Worm (Caenorhabditis elegans) whole organism, young adult: Measurements from ENCODE around the gene col-38.

ENCODE experiments used
- B0261.1 ChIP-seq: sonication (generic microtip); optimal IDR thresholded peaks from 2 replicates; lab custom pipeline; 2016; ENCODE audit warnings: mild to moderate bottlenecking, missing genetic modification characterization, moderate library complexity, missing compliant biosample characterization
- B0336.3 ChIP-seq: fragments of 200-800 bp; sonication (Bioruptor generic); IDR thresholded peaks from 2 replicates; pipeline ENCODE4 v1.3.6; 2022; ENCODE audit warnings: missing genetic modification characterization, missing compliant biosample characterization
- C17E4.6 ChIP-seq: fragments of 200-800 bp; sonication (Bioruptor generic); IDR thresholded peaks from 2 replicates; pipeline ENCODE4 v1.3.6; 2022; ENCODE audit warnings: missing genetic modification reagents, missing genetic modification characterization, missing compliant biosample characterization
- F10E7.11 ChIP-seq: sonication (generic microtip); optimal IDR thresholded peaks from 2 replicates; lab custom pipeline; 2017; ENCODE audit warnings: mild to moderate bottlenecking, missing genetic modification characterization, moderate library complexity, missing compliant biosample characterization
- F33H1.4 ChIP-seq: fragments of 200-800 bp; sonication (Bioruptor generic); IDR thresholded peaks from 2 replicates; pipeline ENCODE4 v1.3.6; 2022; ENCODE audit warnings: missing genetic modification reagents, missing genetic modification characterization, missing compliant biosample characterization
- F39B2.1 ChIP-seq: fragments of 200-800 bp; sonication (Bioruptor generic); IDR thresholded peaks from 2 replicates; pipeline ENCODE4 v1.3.6; 2022; ENCODE audit warnings: missing genetic modification reagents, missing genetic modification characterization, missing compliant biosample characterization
- Y53G8AR.9 ChIP-seq: fragments of 200-800 bp; sonication (Bioruptor generic); conservative IDR thresholded peaks from 2 replicates; pipeline ENCODE4 v1.3.6; 2022; ENCODE audit warnings: missing genetic modification reagents, missing genetic modification characterization, missing compliant biosample characterization
- Y79H2A.3 ChIP-seq: fragments of 200-800 bp; sonication (Bioruptor generic); conservative IDR thresholded peaks from 2 replicates; pipeline ENCODE4 v1.3.6; 2022; ENCODE audit warnings: missing genetic modification reagents, missing genetic modification characterization, missing compliant biosample characterization
- atf-7 ChIP-seq: sonication (generic microtip); optimal IDR thresholded peaks from 2 replicates; lab custom pipeline; 2017; ENCODE audit warnings: mild to moderate bottlenecking, missing genetic modification characterization, missing compliant biosample characterization
- attf-3 ChIP-seq: fragments of 200-800 bp; sonication (Bioruptor generic); conservative IDR thresholded peaks from 2 replicates; pipeline ENCODE4 v1.3.6; 2022; ENCODE audit warnings: missing genetic modification reagents, missing genetic modification characterization, missing compliant biosample characterization
- attf-6 ChIP-seq: fragments of 200-800 bp; sonication (Bioruptor generic); IDR thresholded peaks from 2 replicates; pipeline ENCODE4 v1.3.6; 2022; ENCODE audit warnings: missing genetic modification reagents, missing genetic modification characterization, missing compliant biosample characterization
- ceh-100 ChIP-seq: fragments of 200-800 bp; sonication (Bioruptor generic); IDR thresholded peaks from 2 replicates; pipeline ENCODE4 v1.3.6; 2022; ENCODE audit warnings: missing genetic modification reagents, missing genetic modification characterization, missing compliant biosample characterization
- ceh-79 ChIP-seq: sonication (generic microtip); optimal IDR thresholded peaks from 2 replicates; lab custom pipeline; 2017; ENCODE audit warnings: mild to moderate bottlenecking, missing genetic modification characterization, missing compliant biosample characterization
- ceh-91 ChIP-seq: fragments of 200-800 bp; sonication (Bioruptor generic); IDR thresholded peaks from 2 replicates; pipeline ENCODE4 v1.3.6; 2022; ENCODE audit warnings: missing genetic modification reagents, missing genetic modification characterization, missing compliant biosample characterization
- die-1 ChIP-seq: sonication (generic microtip); optimal IDR thresholded peaks from 2 replicates; lab custom pipeline; 2016; ENCODE audit warnings: missing genotype, mild to moderate bottlenecking, missing genetic modification characterization, missing compliant biosample characterization
- dox-1 ChIP-seq: fragments of 200-800 bp; sonication (Bioruptor generic); IDR thresholded peaks from 2 replicates; pipeline ENCODE4 v1.3.6; 2022; ENCODE audit warnings: missing genetic modification reagents, missing genetic modification characterization, missing compliant biosample characterization
- ekl-4 ChIP-seq: fragments of 200-800 bp; sonication (Bioruptor generic); IDR thresholded peaks from 2 replicates; pipeline ENCODE4 v1.3.6; 2022; ENCODE audit warnings: missing genetic modification reagents, missing genetic modification characterization, missing compliant biosample characterization
- him-1 ChIP-seq: sonication (generic microtip); optimal IDR thresholded peaks from 2 replicates; lab custom pipeline; 2016; ENCODE audit warnings: missing genotype, missing genetic modification reagents, missing genetic modification characterization, missing compliant biosample characterization
- lin-40 ChIP-seq: sonication (generic microtip); optimal IDR thresholded peaks from 2 replicates; lab custom pipeline; 2016; ENCODE audit warnings: missing genetic modification characterization, mild to moderate bottlenecking, missing compliant biosample characterization, missing genotype, missing genetic modification reagents
- lin-54 ChIP-seq: fragments of 200-800 bp; sonication (Bioruptor generic); optimal IDR thresholded peaks from 2 replicates; lab custom pipeline; 2018; ENCODE audit warnings: mild to moderate bottlenecking, missing genetic modification characterization, missing compliant biosample characterization
- lsl-1 ChIP-seq: fragments of 200-800 bp; sonication (Bioruptor generic); optimal IDR thresholded peaks from 2 replicates; lab custom pipeline; 2018; ENCODE audit warnings: mild to moderate bottlenecking, missing genetic modification characterization, moderate library complexity, missing compliant biosample characterization
- madf-3 ChIP-seq: fragments of 200-800 bp; sonication (Bioruptor generic); IDR thresholded peaks from 2 replicates; pipeline ENCODE4 v1.3.6; 2022; ENCODE audit warnings: missing genetic modification reagents, missing genetic modification characterization, missing compliant biosample characterization
- madf-6 ChIP-seq: fragments of 200-800 bp; sonication (Bioruptor generic); IDR thresholded peaks from 2 replicates; pipeline ENCODE4 v1.3.6; 2022; ENCODE audit warnings: missing genetic modification reagents, missing genetic modification characterization, missing compliant biosample characterization
- nhr-179 ChIP-seq: sonication (generic microtip); optimal IDR thresholded peaks from 2 replicates; lab custom pipeline; 2016; ENCODE audit warnings: mild to moderate bottlenecking, missing genetic modification characterization, missing compliant biosample characterization
- nhr-27 ChIP-seq: fragments of 200-800 bp; sonication (Bioruptor generic); optimal IDR thresholded peaks from 2 replicates; lab custom pipeline; 2018; ENCODE audit warnings: mild to moderate bottlenecking, missing genetic modification characterization, moderate library complexity, missing compliant biosample characterization
- nhr-90 ChIP-seq: sonication (generic microtip); optimal IDR thresholded peaks from 2 replicates; lab custom pipeline; 2016; ENCODE audit warnings: missing genotype, mild to moderate bottlenecking, missing genetic modification characterization, missing compliant biosample characterization
- snpc-1.1 ChIP-seq: sonication (generic microtip); optimal IDR thresholded peaks from 2 replicates; lab custom pipeline; 2017; ENCODE audit warnings: missing genetic modification characterization, mild to moderate bottlenecking, missing compliant biosample characterization, antibody characterized with exemption, moderate library complexity, missing genotype, missing genetic modification reagents; ENCODE audit not compliant: insufficient read depth
- snpc-4 ChIP-seq, 5 experiments: fragments of 150-350 bp in 1 of 5; sonication (generic microtip) in 4 of 5; optimal IDR thresholded peaks; 2 replicates each; lab custom pipeline; 2014 to 2018; ENCODE audit warnings: missing genetic modification characterization in 5 of 5, missing biosample characterization in 3 of 5, antibody characterized with exemption in 2 of 5, mild to moderate bottlenecking in 2 of 5, missing compliant biosample characterization in 2 of 5, missing genotype in 2 of 5, moderate library complexity in 2 of 5, missing genetic modification reagents in 1 of 5
- tbx-9 ChIP-seq: sonication (generic microtip); optimal IDR thresholded peaks from 2 replicates; lab custom pipeline; 2016; ENCODE audit warnings: borderline replicate concordance, missing genetic modification characterization, inconsistent platforms, missing compliant biosample characterization
- unc-130 ChIP-seq: sonication (generic microtip); optimal IDR thresholded peaks from 2 replicates; lab custom pipeline; 2016; ENCODE audit warnings: missing genetic modification reagents, missing genetic modification characterization, missing compliant biosample characterization
- zfh-2 ChIP-seq: fragments of 200-800 bp; sonication (Bioruptor generic); conservative IDR thresholded peaks from 2 replicates; pipeline ENCODE4 v1.3.6; 2022; ENCODE audit warnings: missing genetic modification reagents, missing genetic modification characterization, missing compliant biosample characterization
- ztf-18 ChIP-seq: sonication (generic microtip); optimal IDR thresholded peaks from 2 replicates; lab custom pipeline; 2016; ENCODE audit warnings: missing genotype, mild to moderate bottlenecking, missing genetic modification characterization, missing compliant biosample characterization

The col-38 gene

DNA sequence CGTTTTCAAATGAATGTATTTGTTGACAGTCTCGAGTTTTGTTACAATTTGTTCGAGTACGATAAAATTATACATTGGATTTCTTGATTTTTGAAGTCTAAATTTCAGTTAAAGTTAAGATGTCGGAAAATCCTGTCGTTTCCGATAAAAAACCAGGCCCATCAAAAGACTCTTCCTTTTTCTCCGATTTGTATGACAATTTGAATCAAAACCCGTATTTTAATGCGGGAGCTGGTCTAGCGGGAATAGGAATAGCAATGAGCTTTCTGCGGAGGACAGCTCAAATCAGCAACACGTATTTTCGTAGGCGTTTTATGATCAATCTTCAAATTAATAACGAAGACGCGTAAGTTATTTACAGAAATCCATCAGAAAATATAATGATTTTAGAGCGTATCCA, 2.1 kb upstream of the col-38 start, which contains the start of gene bcs-1:
Gene bcs-1 (plus strand): TSS at position 109 of the 400 bp plus-strand sequence.
- TF ChIP-seq C17E4.6 (GFP tag; lab: Robert Waterston, UW) (0 out of 2 replicates have a peak, but pooled peaks have one; percentile 14), ceh-91 (GFP tag; lab: Robert Waterston, UW) (0 out of 2 replicates have a peak, but pooled peaks have one; percentile 10), snpc-1.1 (peak; percentile 36), nhr-27 (tag; lab: Kevin White, UChicago) (no peak), nhr-90 (tag; lab: Kevin White, UChicago) (no peak), atf-7 (tag; lab: Kevin White, UChicago) (no peak), tbx-9 (tag; lab: Kevin White, UChicago) (no peak), lin-54 (GFP tag; lab: Kevin White, UChicago) (peak; percentile 10), lin-40 (tag; lab: Kevin White, UChicago) (no peak), F33H1.4 (peak; percentile 19), lsl-1 (GFP tag; lab: Kevin White, UChicago) (peak; percentile 26), Y53G8AR.9 (GFP tag; lab: Robert Waterston, UW) (peak; percentile 61; the same call in 1 of the 2 replicates), ekl-4 (GFP tag; lab: Robert Waterston, UW) (0 out of 2 replicates have a peak, but pooled peaks have one; percentile 20), ceh-100 (GFP tag; lab: Robert Waterston, UW) (0 out of 2 replicates have a peak, but pooled peaks have one; percentile 8), F39B2.1 (GFP tag; lab: Robert Waterston, UW) (0 out of 2 replicates have a peak, but pooled peaks have one; percentile 44), ztf-18 (no peak), madf-3 (GFP tag; lab: Robert Waterston, UW) (0 out of 2 replicates have a peak, but pooled peaks have one; percentile 67), snpc-4 (GFP tag; optimal IDR thresholded peaks at IDR 0.05; lab: Kevin White, UChicago) (peak; percentile 28), snpc-4 (tag; optimal IDR thresholded peaks at IDR 0.05; lab: Kevin White, UChicago) (no peak), attf-6 (peak; percentile 42), B0336.3 (GFP tag; lab: Robert Waterston, UW) (peak; percentile 52; the same call in 1 of the 2 replicates), Y79H2A.3 (GFP tag; lab: Robert Waterston, UW) (no peak), madf-6 (GFP tag; lab: Robert Waterston, UW) (peak; percentile 70; the same call in 1 of the 2 replicates)

DNA sequence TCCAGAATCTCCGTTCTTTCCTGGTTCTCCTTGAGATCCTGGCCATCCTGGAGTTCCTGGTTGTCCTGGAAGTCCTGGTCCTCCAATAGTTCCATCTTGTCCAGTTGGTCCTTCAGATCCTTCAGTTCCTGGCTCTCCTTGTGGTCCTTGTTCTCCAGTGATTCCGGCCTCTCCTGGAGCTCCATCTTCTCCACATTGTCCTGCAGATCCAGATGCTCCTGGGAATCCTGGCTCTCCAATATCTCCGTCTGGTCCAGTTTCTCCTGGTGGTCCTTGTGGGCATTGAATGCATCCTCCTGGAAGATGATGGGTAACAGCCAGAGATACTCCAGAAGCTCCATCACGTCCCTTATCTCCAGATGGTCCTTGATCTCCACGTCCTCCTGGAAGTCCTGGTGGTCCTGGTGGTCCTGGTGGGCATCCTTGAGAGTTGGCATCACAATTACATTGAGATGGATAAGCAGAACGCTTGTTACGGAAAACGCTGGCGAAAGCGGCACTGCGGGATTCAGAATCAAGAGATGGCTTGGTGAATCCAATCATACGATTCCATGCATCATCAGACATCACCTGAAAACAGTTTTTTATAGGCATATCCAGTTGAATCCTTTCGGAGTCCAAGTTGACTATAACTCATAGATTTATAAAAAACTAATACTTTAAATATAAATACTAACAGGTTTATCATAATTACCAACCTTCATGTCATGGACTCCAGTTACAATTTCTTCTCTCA, 486 bp downstream of the col-38 start:
- TF ChIP-seq unc-130 (GFP tag; lab: Kevin White, UChicago) (no peak), attf-3 (GFP tag; lab: Robert Waterston, UW) (0 out of 2 replicates have a peak, but pooled peaks have one; percentile 13), Y79H2A.3 (GFP tag; lab: Robert Waterston, UW) (no peak), him-1 (tag; lab: Kevin White, UChicago) (no peak), die-1 (tag; lab: Kevin White, UChicago) (no peak), dox-1 (GFP tag; lab: Robert Waterston, UW) (0 out of 2 replicates have a peak, but pooled peaks have one; percentile 43), Y53G8AR.9 (GFP tag; lab: Robert Waterston, UW) (no peak), B0261.1 (tag; lab: Kevin White, UChicago) (no peak), zfh-2 (GFP tag; lab: Robert Waterston, UW) (peak; percentile 56), nhr-179 (tag; lab: Kevin White, UChicago) (no peak), madf-3 (GFP tag; lab: Robert Waterston, UW) (0 out of 2 replicates have a peak, but pooled peaks have one; percentile 41), ceh-79 (tag; lab: Kevin White, UChicago) (peak; percentile 36), F10E7.11 (tag; lab: Kevin White, UChicago) (no peak)
- TF ChIP-seq, all 124 proteins: peak for 5
